Worm (Caenorhabditis elegans): ENCODE measurements around the gene K01A12.3.

K01A12.3 gene

ce11 chrX:8592881-8593280 is 32.1 kb downstream of the K01A12.3 start, which contains the start of gene nlp-7:
TSS of gene nlp-7 (plus strand) at chrX:8593181.
- TF ChIP-seq attf-5 (GFP tag; optimal IDR thresholded peaks at IDR 0.05) (no peak), madf-8 (GFP tag; conservative IDR thresholded peaks at IDR 0.05) (no peak), lag-1 (GFP tag; IDR thresholded peaks at IDR 0.05) (no peak), atf-7 (tag; optimal IDR thresholded peaks at IDR 0.05) (no peak), F22D6.2 (tag; optimal IDR thresholded peaks at IDR 0.05) (no peak), snpc-3.4 (tag; optimal IDR thresholded peaks at IDR 0.05) (no peak), unc-130 (GFP tag; optimal IDR thresholded peaks at IDR 0.05) (no peak), F39B2.1 (GFP tag; IDR thresholded peaks at IDR 0.05) (no peak), chd-7 (tag; optimal IDR thresholded peaks at IDR 0.05) (no peak), snpc-1.3 (tag; optimal IDR thresholded peaks at IDR 0.05; ENCODE audit: insufficient read depth) (no peak), nfya-1 (tag; optimal IDR thresholded peaks at IDR 0.05; ENCODE audit: borderline replicate concordance, insufficient read depth) (no peak), Y95B8A.8 (GFP tag; IDR thresholded peaks at IDR 0.05) (no peak), lsl-1 (GFP tag; optimal IDR thresholded peaks at IDR 0.05) (no peak), nhr-90 (tag; optimal IDR thresholded peaks at IDR 0.05) (no peak), Y53G8AR.9 (GFP tag; conservative IDR thresholded peaks at IDR 0.05) (no peak), ztf-6 (GFP tag; IDR thresholded peaks at IDR 0.05) (no peak)

ce11 chrX:8585837-8586236 is 39.2 kb downstream of the K01A12.3 start, which contains the start of gene F18E9.3:
TSS of gene F18E9.3 (plus strand) at chrX:8586147.
- TF ChIP-seq madf-6 (GFP tag; IDR thresholded peaks at IDR 0.05) (no peak), pha-4 (tag; optimal IDR thresholded peaks at IDR 0.05) (no peak), ekl-4 (GFP tag; IDR thresholded peaks at IDR 0.05) (no peak), gei-17 (GFP tag; optimal IDR thresholded peaks at IDR 0.05) (no peak), Y67H2A.10 (GFP tag; conservative IDR thresholded peaks at IDR 0.05) (no peak), chd-7 (tag; optimal IDR thresholded peaks at IDR 0.05) (no peak), ztf-22 (GFP tag; optimal IDR thresholded peaks at IDR 0.05) (no peak), athp-1 (tag; optimal IDR thresholded peaks at IDR 0.05) (no peak), cebp-1 (GFP tag; IDR thresholded peaks at IDR 0.05) (no peak), cebp-1 (tag; optimal IDR thresholded peaks at IDR 0.05) (no peak), Y79H2A.3 (GFP tag; conservative IDR thresholded peaks at IDR 0.05) (no peak), tbx-9 (tag; optimal IDR thresholded peaks at IDR 0.05; ENCODE audit: borderline replicate concordance) (no peak), ceh-27 (GFP tag; optimal IDR thresholded peaks at IDR 0.05) (no peak), dpl-1 (GFP tag; optimal IDR thresholded peaks at IDR 0.05) (no peak), repo-1 (tag; optimal IDR thresholded peaks at IDR 0.05) (no peak), efl-1 (GFP tag; optimal IDR thresholded peaks at IDR 0.05) (no peak)

ce11 chrX:8584825-8585384 is 40.1 kb downstream of the K01A12.3 start:
- TF ChIP-seq aptf-3 (GFP tag; IDR thresholded peaks at IDR 0.05) = no peak
- TF ChIP-seq B0336.3 (GFP tag; IDR thresholded peaks at IDR 0.05) = no peak
- TF ChIP-seq ekl-4 (GFP tag; IDR thresholded peaks at IDR 0.05) = no peak
- TF ChIP-seq attf-5 (GFP tag; optimal IDR thresholded peaks at IDR 0.05) = no peak
- TF ChIP-seq unc-62 (GFP tag; optimal IDR thresholded peaks at IDR 0.05) = no peak
- no peak for TF ChIP-seq let-526 (GFP tag; IDR thresholded peaks at IDR 0.05)
- no peak for TF ChIP-seq madf-8 (GFP tag; conservative IDR thresholded peaks at IDR 0.05)
- TF ChIP-seq efl-1 (GFP tag; optimal IDR thresholded peaks at IDR 0.05) = no peak
- TF ChIP-seq ets-4 (GFP tag; optimal IDR thresholded peaks at IDR 0.05) = no peak
- TF ChIP-seq let-607 (tag; optimal IDR thresholded peaks at IDR 0.05) = no peak
- no peak for TF ChIP-seq madf-10 (tag; optimal IDR thresholded peaks at IDR 0.05)

Data from whole organism, young adult.